Fruit fly (Drosophila melanogaster) whole organism: Measurements from ENCODE around the gene Bka.

ENCODE experiments used
- CG8478 ChIP-seq: fragments of >200 bp; optimal IDR thresholded peaks from 2 replicates; lab custom pipeline; 2018; ENCODE audit warnings: inconsistent platforms
- usp ChIP-seq: fragments of >200 bp; optimal IDR thresholded peaks from 2 replicates; lab custom pipeline; 2017; ENCODE audit warnings: missing biosample characterization, missing genetic modification characterization, mixed read lengths

dm6 chr2L:9897296-9897695 is 2.2 kb downstream of the Bka start, which contains the start of gene RpS2:
- no peak for TF ChIP-seq CG8478 (lab: Kevin White, UChicago)
- TF ChIP-seq usp (GFP tag; lab: Kevin White, UChicago): no peak
